Worm (Caenorhabditis elegans) whole organism, young adult: ENCODE measurements around the gene C16D9.6.

Experiments used
- B0261.1 ChIP-seq: sonication (generic microtip); optimal IDR thresholded peaks from 2 replicates; lab custom pipeline; 2016; ENCODE audit warnings: mild to moderate bottlenecking, missing genetic modification characterization, moderate library complexity, missing compliant biosample characterization
- F10E7.11 ChIP-seq: sonication (generic microtip); optimal IDR thresholded peaks from 2 replicates; lab custom pipeline; 2017; ENCODE audit warnings: mild to moderate bottlenecking, missing genetic modification characterization, moderate library complexity, missing compliant biosample characterization
- F33H1.4 ChIP-seq: fragments of 200-800 bp; sonication (Bioruptor generic); IDR thresholded peaks from 2 replicates; pipeline ENCODE4 v1.3.6; 2022; ENCODE audit warnings: missing genetic modification reagents, missing genetic modification characterization, missing compliant biosample characterization
- F39B2.1 ChIP-seq: fragments of 200-800 bp; sonication (Bioruptor generic); IDR thresholded peaks from 2 replicates; pipeline ENCODE4 v1.3.6; 2022; ENCODE audit warnings: missing genetic modification reagents, missing genetic modification characterization, missing compliant biosample characterization
- F49E8.2 ChIP-seq: sonication (generic microtip); optimal IDR thresholded peaks from 3 replicates; lab custom pipeline; 2017; ENCODE audit warnings: missing genetic modification characterization, mild to moderate bottlenecking, missing compliant biosample characterization, antibody characterized with exemption, moderate library complexity; ENCODE audit not compliant: insufficient read depth
- K11D2.4 ChIP-seq: fragments of 200-800 bp; sonication (Bioruptor generic); IDR thresholded peaks from 2 replicates; pipeline ENCODE4 v1.3.6; 2022; ENCODE audit warnings: missing genetic modification reagents, missing genetic modification characterization, missing compliant biosample characterization
- Y53F4B.3 ChIP-seq: fragments of 200-800 bp; sonication (Bioruptor generic); IDR thresholded peaks from 2 replicates; pipeline ENCODE4 v1.3.6; 2022; ENCODE audit warnings: missing genetic modification reagents, missing genetic modification characterization, missing compliant biosample characterization
- ZK185.1 ChIP-seq: sonication (generic microtip); optimal IDR thresholded peaks from 2 replicates; lab custom pipeline; 2016; ENCODE audit warnings: mild to moderate bottlenecking, missing genetic modification characterization, missing compliant biosample characterization; ENCODE audit not compliant: poor library complexity, severe bottlenecking
- ama-1 ChIP-seq, 3 experiments: fragments of 150-350 bp in 1 of 3; sonication (generic microtip) in 2 of 3; optimal IDR thresholded peaks; 2 replicates each; lab custom pipeline; 2014 to 2018; ENCODE audit warnings: missing biosample characterization in 2 of 3, missing genetic modification characterization in 2 of 3, missing genetic modification reagents in 2 of 3
- attf-3 ChIP-seq: fragments of 200-800 bp; sonication (Bioruptor generic); conservative IDR thresholded peaks from 2 replicates; pipeline ENCODE4 v1.3.6; 2022; ENCODE audit warnings: missing genetic modification reagents, missing genetic modification characterization, missing compliant biosample characterization
- cebp-1 ChIP-seq, 2 experiments: fragments of 200-800 bp in 1 of 2; sonication (Bioruptor generic) in 1 of 2; sonication (generic microtip) in 1 of 2; IDR thresholded peaks in 1 of 2; optimal IDR thresholded peaks in 1 of 2; 2 replicates each; pipeline versions ENCODE4 v1.3.6 to Lab custom; 2017 to 2022; ENCODE audit warnings: missing compliant biosample characterization in 2 of 2, missing genetic modification characterization in 2 of 2, mild to moderate bottlenecking in 1 of 2, missing genetic modification reagents in 1 of 2, moderate library complexity in 1 of 2
- chd-7 ChIP-seq: sonication (generic microtip); optimal IDR thresholded peaks from 2 replicates; lab custom pipeline; 2016; ENCODE audit warnings: mild to moderate bottlenecking, missing genetic modification characterization, moderate library complexity, missing compliant biosample characterization
- efl-1 ChIP-seq: fragments of 150-350 bp; optimal IDR thresholded peaks from 2 replicates; lab custom pipeline; 2014; ENCODE audit warnings: missing biosample characterization, missing genetic modification reagents, missing genetic modification characterization
- egl-44 ChIP-seq: fragments of 200-800 bp; sonication (Bioruptor generic); IDR thresholded peaks from 2 replicates; pipeline ENCODE4 v1.3.6; 2022; ENCODE audit warnings: missing genetic modification reagents, missing genetic modification characterization, missing compliant biosample characterization
- egrh-3 ChIP-seq: fragments of 200-800 bp; sonication (Bioruptor generic); IDR thresholded peaks from 2 replicates; pipeline ENCODE4 v1.3.6; 2022; ENCODE audit warnings: missing genetic modification reagents, missing genetic modification characterization, missing compliant biosample characterization
- fkh-3 ChIP-seq: sonication (generic microtip); optimal IDR thresholded peaks from 2 replicates; lab custom pipeline; 2016; ENCODE audit warnings: mild to moderate bottlenecking, missing genetic modification characterization, missing compliant biosample characterization
- hlh-12 ChIP-seq: sonication (generic microtip); optimal IDR thresholded peaks from 2 replicates; lab custom pipeline; 2016; ENCODE audit warnings: missing genetic modification characterization, missing compliant biosample characterization
- hlh-26 ChIP-seq: fragments of 200-800 bp; sonication (Bioruptor generic); conservative IDR thresholded peaks from 2 replicates; pipeline ENCODE4 v1.3.6; 2022; ENCODE audit warnings: missing genetic modification reagents, missing genetic modification characterization, missing compliant biosample characterization
- hrde-1 ChIP-seq: sonication (generic microtip); optimal IDR thresholded peaks from 2 replicates; lab custom pipeline; 2016; ENCODE audit warnings: missing genetic modification characterization, mild to moderate bottlenecking, missing compliant biosample characterization, moderate library complexity, missing genotype, missing genetic modification reagents, borderline replicate concordance
- let-526 ChIP-seq: fragments of 200-800 bp; sonication (Bioruptor generic); IDR thresholded peaks from 2 replicates; pipeline ENCODE4 v1.3.6; 2022; ENCODE audit warnings: missing genetic modification reagents, missing genetic modification characterization, missing compliant biosample characterization
- let-607 ChIP-seq, 2 experiments: fragments of 200-800 bp in 1 of 2; sonication (Bioruptor generic) in 1 of 2; sonication (generic microtip) in 1 of 2; optimal IDR thresholded peaks; 2 replicates each; lab custom pipeline; 2016 to 2018; ENCODE audit warnings: mild to moderate bottlenecking in 2 of 2, missing compliant biosample characterization in 2 of 2, missing genetic modification characterization in 2 of 2, moderate library complexity in 2 of 2, missing genotype in 1 of 2
- lin-26 ChIP-seq: fragments of 200-800 bp; sonication (Bioruptor generic); IDR thresholded peaks from 2 replicates; pipeline ENCODE4 v1.3.6; 2022; ENCODE audit warnings: missing genetic modification reagents, missing genetic modification characterization, missing compliant biosample characterization
- lin-35 ChIP-seq, 3 experiments: fragments of 150-350 bp in 2 of 3; sonication (generic microtip) in 1 of 3; optimal IDR thresholded peaks; 2 replicates each; lab custom pipeline; 2014 to 2018; ENCODE audit warnings: missing biosample characterization in 3 of 3, missing genetic modification characterization in 3 of 3, missing genetic modification reagents in 3 of 3
- lsl-1 ChIP-seq: fragments of 200-800 bp; sonication (Bioruptor generic); optimal IDR thresholded peaks from 2 replicates; lab custom pipeline; 2018; ENCODE audit warnings: mild to moderate bottlenecking, missing genetic modification characterization, moderate library complexity, missing compliant biosample characterization
- madf-6 ChIP-seq: fragments of 200-800 bp; sonication (Bioruptor generic); IDR thresholded peaks from 2 replicates; pipeline ENCODE4 v1.3.6; 2022; ENCODE audit warnings: missing genetic modification reagents, missing genetic modification characterization, missing compliant biosample characterization
- madf-8 ChIP-seq: fragments of 200-800 bp; sonication (Bioruptor generic); conservative IDR thresholded peaks from 2 replicates; pipeline ENCODE4 v1.3.6; 2022; ENCODE audit warnings: missing genetic modification reagents, missing genetic modification characterization, missing compliant biosample characterization
- mes-4 ChIP-seq: sonication (generic microtip); optimal IDR thresholded peaks from 2 replicates; lab custom pipeline; 2016; ENCODE audit warnings: missing genotype, missing genetic modification characterization, missing compliant biosample characterization
- mxl-1 ChIP-seq: sonication (generic microtip); optimal IDR thresholded peaks from 2 replicates; lab custom pipeline; 2016; ENCODE audit warnings: missing genetic modification characterization, missing compliant biosample characterization
- nfya-1 ChIP-seq: sonication (generic microtip); optimal IDR thresholded peaks from 2 replicates; lab custom pipeline; 2017; ENCODE audit warnings: antibody characterized with exemption, missing compliant biosample characterization, missing genetic modification characterization, borderline replicate concordance; ENCODE audit not compliant: insufficient read depth
- nfya-2 ChIP-seq: fragments of 200-800 bp; sonication (Bioruptor generic); IDR thresholded peaks from 2 replicates; pipeline ENCODE4 v1.3.6; 2022; ENCODE audit warnings: missing genetic modification reagents, missing genetic modification characterization, missing compliant biosample characterization
- nhr-80 ChIP-seq: sonication (generic microtip); optimal IDR thresholded peaks from 2 replicates; lab custom pipeline; 2016; ENCODE audit warnings: missing genetic modification characterization, missing compliant biosample characterization
- nhr-90 ChIP-seq: sonication (generic microtip); optimal IDR thresholded peaks from 2 replicates; lab custom pipeline; 2016; ENCODE audit warnings: missing genotype, mild to moderate bottlenecking, missing genetic modification characterization, missing compliant biosample characterization
- pbrm-1 ChIP-seq: fragments of 200-800 bp; sonication (Bioruptor generic); IDR thresholded peaks from 2 replicates; pipeline ENCODE4 v1.3.6; 2022; ENCODE audit warnings: missing genetic modification reagents, missing genetic modification characterization, missing compliant biosample characterization
- rec-8 ChIP-seq, 2 experiments: sonication (generic microtip); optimal IDR thresholded peaks; 2 replicates each; lab custom pipeline; 2016; ENCODE audit warnings: mild to moderate bottlenecking in 2 of 2, missing genetic modification characterization in 2 of 2, missing genetic modification reagents in 2 of 2, missing genotype in 2 of 2, missing biosample characterization in 1 of 2, missing compliant biosample characterization in 1 of 2, moderate library complexity in 1 of 2
- rpc-1 ChIP-seq, 2 experiments: fragments of 150-350 bp in 1 of 2; sonication (generic microtip) in 1 of 2; optimal IDR thresholded peaks; 2 replicates each; lab custom pipeline; 2014 to 2018; ENCODE audit warnings: missing biosample characterization in 1 of 2, missing genetic modification characterization in 1 of 2, missing genetic modification reagents in 1 of 2, missing genotype in 1 of 2
- sdz-38 ChIP-seq: sonication (generic microtip); optimal IDR thresholded peaks from 2 replicates; lab custom pipeline; 2016; ENCODE audit warnings: missing genotype, missing genetic modification characterization, missing compliant biosample characterization
- sea-2 ChIP-seq: fragments of 200-800 bp; sonication (Bioruptor generic); IDR thresholded peaks from 2 replicates; pipeline ENCODE4 v1.3.6; 2022; ENCODE audit warnings: missing genetic modification characterization, missing compliant biosample characterization
- snpc-1.1 ChIP-seq: sonication (generic microtip); optimal IDR thresholded peaks from 2 replicates; lab custom pipeline; 2017; ENCODE audit warnings: missing genetic modification characterization, mild to moderate bottlenecking, missing compliant biosample characterization, antibody characterized with exemption, moderate library complexity, missing genotype, missing genetic modification reagents; ENCODE audit not compliant: insufficient read depth
- snpc-3.4 ChIP-seq: sonication (generic microtip); optimal IDR thresholded peaks from 2 replicates; lab custom pipeline; 2017; ENCODE audit warnings: missing genetic modification characterization, mild to moderate bottlenecking, missing compliant biosample characterization, antibody characterized with exemption, moderate library complexity, missing genotype, missing genetic modification reagents
- somi-1 ChIP-seq: fragments of 200-800 bp; sonication (Bioruptor generic); optimal IDR thresholded peaks from 2 replicates; lab custom pipeline; 2018; ENCODE audit warnings: mild to moderate bottlenecking, missing genetic modification characterization, missing compliant biosample characterization
- unc-130 ChIP-seq: sonication (generic microtip); optimal IDR thresholded peaks from 2 replicates; lab custom pipeline; 2016; ENCODE audit warnings: missing genetic modification reagents, missing genetic modification characterization, missing compliant biosample characterization
- zim-3 ChIP-seq: sonication (generic microtip); optimal IDR thresholded peaks from 2 replicates; lab custom pipeline; 2017; ENCODE audit warnings: mild to moderate bottlenecking, missing genetic modification characterization, moderate library complexity, missing compliant biosample characterization
- ztf-18 ChIP-seq: sonication (generic microtip); optimal IDR thresholded peaks from 2 replicates; lab custom pipeline; 2016; ENCODE audit warnings: missing genotype, mild to moderate bottlenecking, missing genetic modification characterization, missing compliant biosample characterization
- ztf-6 ChIP-seq: fragments of 200-800 bp; sonication (Bioruptor generic); IDR thresholded peaks from 2 replicates; pipeline ENCODE4 v1.3.6; 2022; ENCODE audit warnings: missing genetic modification reagents, missing genetic modification characterization, missing compliant biosample characterization

C16D9.6 gene

ce11 chrV:8235331-8235730 is 14.8 kb downstream of the C16D9.6 start (continued):
- no peak for TF ChIP-seq attf-3 (GFP tag; lab: Robert Waterston, UW)
- TF ChIP-seq lsl-1 (GFP tag; lab: Kevin White, UChicago), result peak; percentile 26
- peak; percentile 43 for TF ChIP-seq ztf-18 (tag; lab: Kevin White, UChicago)

- TF ChIP-seq egl-44 (GFP tag; lab: Robert Waterston, UW), result no peak
- TF ChIP-seq ztf-18 (tag; lab: Kevin White, UChicago), result peak; percentile 26
- TF ChIP-seq F49E8.2 (tag; lab: Kevin White, UChicago), result no peak
- peak; percentile 33 for TF ChIP-seq zim-3
- TF ChIP-seq ZK185.1 (tag; lab: Kevin White, UChicago), result peak; percentile 65
- TF ChIP-seq let-607 (tag; optimal IDR thresholded peaks at IDR 0.05; lab: Kevin White, UChicago), result no peak
- peak; percentile 69 for TF ChIP-seq B0261.1
- no peak for TF ChIP-seq hlh-12
- TF ChIP-seq cebp-1 (GFP tag; IDR thresholded peaks at IDR 0.05; lab: Robert Waterston, UW), result no peak
- TF ChIP-seq cebp-1 (tag; optimal IDR thresholded peaks at IDR 0.05; lab: Kevin White, UChicago), result no peak
- no peak for TF ChIP-seq lin-35 (GFP tag; optimal IDR thresholded peaks at IDR 0.05; lab: Kevin White, UChicago)
- no peak for TF ChIP-seq Y53F4B.3 (GFP tag; lab: Robert Waterston, UW)
- peak; percentile 74 for TF ChIP-seq lin-26 (GFP tag; lab: Robert Waterston, UW)
- TF ChIP-seq F33H1.4, result no peak
- no peak for TF ChIP-seq hlh-26 (GFP tag; lab: Robert Waterston, UW)
- TF ChIP-seq K11D2.4 (GFP tag; lab: Robert Waterston, UW), result no peak
- TF ChIP-seq somi-1 (GFP tag; lab: Kevin White, UChicago), result no peak
- no peak for TF ChIP-seq ztf-6 (GFP tag; lab: Robert Waterston, UW)
- no peak for TF ChIP-seq mxl-1
- TF ChIP-seq madf-8, result no peak
- no peak for TF ChIP-seq fkh-3 (tag; lab: Kevin White, UChicago)
- no peak for TF ChIP-seq F39B2.1 (GFP tag; lab: Robert Waterston, UW)
- TF ChIP-seq mes-4 (tag; lab: Kevin White, UChicago), result peak; percentile 23
- TF ChIP-seq nhr-90 (tag; lab: Kevin White, UChicago), result peak; percentile 65
- no peak for TF ChIP-seq attf-3 (GFP tag; lab: Robert Waterston, UW)
- no peak for TF ChIP-seq F10E7.11 (tag; lab: Kevin White, UChicago)
- no peak for TF ChIP-seq nfya-1 (tag; lab: Kevin White, UChicago)
- no peak for TF ChIP-seq chd-7 (tag; lab: Kevin White, UChicago)
- no peak for TF ChIP-seq sdz-38 (tag; lab: Kevin White, UChicago)
- TF ChIP-seq efl-1 (GFP tag; lab: Kevin White, UChicago), result no peak
- TF ChIP-seq snpc-3.4 (tag; lab: Kevin White, UChicago), result no peak
- TF ChIP-seq madf-6 (GFP tag; lab: Robert Waterston, UW), result peak; percentile 53; the same call in 1 of the 2 replicates
- peak; percentile 59 for TF ChIP-seq rpc-1 (optimal IDR thresholded peaks at IDR 0.05; lab: Kevin White, UChicago)
- peak; percentile 79 for TF ChIP-seq rpc-1 (tag; optimal IDR thresholded peaks at IDR 0.05; lab: Kevin White, UChicago)
- TF ChIP-seq ama-1 (optimal IDR thresholded peaks at IDR 0.05; lab: Kevin White, UChicago), result no peak
- TF ChIP-seq ama-1 (GFP tag; optimal IDR thresholded peaks at IDR 0.05; lab: Kevin White, UChicago), result no peak
- TF ChIP-seq snpc-1.1 (tag; lab: Kevin White, UChicago), result peak; percentile 53
- no peak for TF ChIP-seq sea-2
- no peak for TF ChIP-seq nhr-80
- TF ChIP-seq pbrm-1 (GFP tag; lab: Robert Waterston, UW), result peak; percentile 77
- no peak for TF ChIP-seq rec-8 (tag; optimal IDR thresholded peaks at IDR 0.05; lab: Kevin White, UChicago)
- no peak for TF ChIP-seq let-526 (GFP tag; lab: Robert Waterston, UW)
- no peak for TF ChIP-seq unc-130 (GFP tag; lab: Kevin White, UChicago)
- no peak for TF ChIP-seq hrde-1 (tag; lab: Kevin White, UChicago)
- no peak for TF ChIP-seq nfya-2
- no peak for TF ChIP-seq egrh-3 (GFP tag; lab: Robert Waterston, UW)
Measured at ce11 chrV:8230056-8230455, 20.1 kb downstream of the C16D9.6 start.
